Worm (Caenorhabditis elegans): Measurements from ENCODE around the gene C49F8.3.

The C49F8.3 gene

ce11 chrX:13364897-13365296 is 22.4 kb downstream of the C49F8.3 start, which contains the start of gene C49F8.1:
Gene C49F8.1, minus strand, starts transcription at chrX:13364997.
- TF ChIP-seq nhr-237 (tag; optimal IDR thresholded peaks at IDR 0.05): no peak
- peak; percentile 14 for TF ChIP-seq fkh-10 (GFP tag; optimal IDR thresholded peaks at IDR 0.05)
- no peak for TF ChIP-seq dpl-1 (GFP tag; optimal IDR thresholded peaks at IDR 0.05)
- no peak for TF ChIP-seq T20F7.1 (GFP tag; optimal IDR thresholded peaks at IDR 0.05)

DNA sequence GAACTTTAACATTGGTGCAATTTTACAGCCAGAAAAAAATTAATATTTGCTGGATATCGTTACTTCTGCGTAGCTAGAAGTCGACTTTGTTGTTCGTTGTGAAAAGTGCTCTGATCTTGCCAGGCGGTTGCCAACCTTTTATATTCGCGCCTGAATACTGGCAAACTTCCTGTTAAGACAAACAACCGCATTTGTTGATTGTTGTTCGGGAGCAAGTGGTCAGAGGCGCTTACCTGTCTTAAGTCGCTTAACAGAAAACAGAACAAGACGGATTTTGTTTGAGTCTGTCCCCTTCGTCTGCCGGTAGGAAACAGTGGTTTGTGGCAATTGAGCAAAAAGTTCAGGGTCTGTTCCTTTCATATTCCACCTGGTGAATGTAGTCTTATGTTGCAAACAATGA is 24.9 kb downstream of the C49F8.3 start, which contains the start of gene C49F8.15:
TSS of gene C49F8.15 (minus strand) at position 101 of the 400 bp plus-strand sequence.
- TF ChIP-seq nhr-10 (tag; optimal IDR thresholded peaks at IDR 0.05) (no peak), ztf-11 (tag; optimal IDR thresholded peaks at IDR 0.05) (no peak), mdl-1 (tag; optimal IDR thresholded peaks at IDR 0.05) (no peak), lin-38 (GFP tag; IDR thresholded peaks at IDR 0.05) (no peak), ces-1 (GFP tag; optimal IDR thresholded peaks at IDR 0.05) (no peak), nhr-28 (tag; optimal IDR thresholded peaks at IDR 0.05) (no peak), lin-1 (GFP tag; IDR thresholded peaks at IDR 0.05) (no peak), ctbp-1 (GFP tag; IDR thresholded peaks at IDR 0.05) (no peak), unc-39 (tag; optimal IDR thresholded peaks at IDR 0.05) (no peak), attf-4 (tag; optimal IDR thresholded peaks at IDR 0.05) (no peak)

- TF ChIP-seq madf-9 (GFP tag; conservative IDR thresholded peaks at IDR 0.05) (no peak), daf-8 (GFP tag; IDR thresholded peaks at IDR 0.05) (no peak), madf-5 (GFP tag; IDR thresholded peaks at IDR 0.05) (no peak), lsy-2 (tag; optimal IDR thresholded peaks at IDR 0.05) (peak in 1 of 2 experiments; percentile 30), unc-39 (tag; optimal IDR thresholded peaks at IDR 0.05) (no peak), zfp-2 (tag; optimal IDR thresholded peaks at IDR 0.05) (no peak), fkh-10 (GFP tag; optimal IDR thresholded peaks at IDR 0.05) (no peak), arid-1 (GFP tag; conservative IDR thresholded peaks at IDR 0.05) (no peak), aly-2 (tag; optimal IDR thresholded peaks at IDR 0.05) (no peak), Y48G9A.11 (GFP tag; IDR thresholded peaks at IDR 0.05) (no peak), saeg-2 (GFP tag; IDR thresholded peaks at IDR 0.05) (no peak), daf-16 (GFP tag; optimal IDR thresholded peaks at IDR 0.05) (no peak), daf-16 (tag; optimal IDR thresholded peaks at IDR 0.05) (peak; percentile 65), hlh-11 (tag; optimal IDR thresholded peaks at IDR 0.05) (peak; percentile 83), mxl-3 (GFP tag; optimal IDR thresholded peaks at IDR 0.05) (peak; percentile 80), ceh-28 (tag; optimal IDR thresholded peaks at IDR 0.05) (no peak), F10B5.3 (tag; optimal IDR thresholded peaks at IDR 0.05) (no peak), ceh-62 (tag; optimal IDR thresholded peaks at IDR 0.05) (no peak), daf-12 (tag; optimal IDR thresholded peaks at IDR 0.05) (no peak), Y75B8A.6 (GFP tag; IDR thresholded peaks at IDR 0.05) (no peak), dmd-6 (GFP tag; IDR thresholded peaks at IDR 0.05) (peak; percentile 97), ceh-82 (tag; optimal IDR thresholded peaks at IDR 0.05) (no peak), F26F4.8 (GFP tag; conservative IDR thresholded peaks at IDR 0.05) (no peak), tra-1 (GFP tag; IDR thresholded peaks at IDR 0.05) (peak; percentile 38; the same call in 1 of the 2 replicates), unc-62 (GFP tag; optimal IDR thresholded peaks at IDR 0.05 in 1 of 2) (peak in 1 of 2 experiments; percentile 89), unc-62 (tag; optimal IDR thresholded peaks at IDR 0.05) (no peak), egl-43 (GFP tag; IDR thresholded peaks at IDR 0.05) (no peak), zfp-3 (GFP tag; conservative IDR thresholded peaks at IDR 0.05) (no peak), ceh-44 (GFP tag; IDR thresholded peaks at IDR 0.05) (no peak), egl-27 (tag; optimal IDR thresholded peaks at IDR 0.05) (no peak), mdl-1 (tag; optimal IDR thresholded peaks at IDR 0.05) (peak in 1 of 2 experiments; percentile 40), dve-1 (tag; optimal IDR thresholded peaks at IDR 0.05; ENCODE audit: insufficient read depth) (peak; percentile 88), rbr-2 (tag; optimal IDR thresholded peaks at IDR 0.05) (no peak), nhr-237 (tag; optimal IDR thresholded peaks at IDR 0.05) (no peak), D1046.2 (GFP tag; IDR thresholded peaks at IDR 0.05) (no peak), mes-2 (tag; optimal IDR thresholded peaks at IDR 0.05; ENCODE audit: poor library complexity, severe bottlenecking) (peak; percentile 4), php-3 (GFP tag; IDR thresholded peaks at IDR 0.05) (peak; percentile 65), dpl-1 (GFP tag; optimal IDR thresholded peaks at IDR 0.05) (no peak), hmg-1.1 (GFP tag; IDR thresholded peaks at IDR 0.05) (no peak), nhr-11 (tag; optimal IDR thresholded peaks at IDR 0.05) (no peak)
Observed at ce11 chrX:13360632-13361031, 26.7 kb downstream of the C49F8.3 start.

Data from whole organism, L4 larva.